Fruit fly (Drosophila melanogaster) whole organism, embryonic: ENCODE results near the gene CG6788.

Source experiments
- Awh ChIP-seq: fragments of 200-800 bp; sonication (Bioruptor generic); IDR thresholded peaks from 2 replicates; pipeline ENCODE4, ENCODE4 v1.3.6; 2022; ENCODE audit warnings: missing biosample characterization, missing genetic modification characterization
- CG10274 ChIP-seq: fragments of 200-800 bp; sonication (Bioruptor generic); optimal IDR thresholded peaks from 3 replicates; lab custom pipeline; 2017; ENCODE audit warnings: missing biosample characterization, mild to moderate bottlenecking, missing genetic modification characterization
- CG10431 ChIP-seq: fragments of 200-800 bp; sonication (Bioruptor generic); optimal IDR thresholded peaks from 3 replicates; lab custom pipeline; 2018; ENCODE audit warnings: missing biosample characterization, mild to moderate bottlenecking, missing genetic modification characterization
- CG12391 ChIP-seq: fragments of 200-800 bp; sonication (Bioruptor generic); optimal IDR thresholded peaks from 3 replicates; lab custom pipeline; 2018; ENCODE audit warnings: missing biosample characterization, mild to moderate bottlenecking, missing genetic modification characterization, moderate library complexity
- CG14965 ChIP-seq: fragments of 200-800 bp; sonication (Bioruptor generic); optimal IDR thresholded peaks from 2 replicates; lab custom pipeline; 2016; ENCODE audit warnings: missing biosample characterization, missing genetic modification characterization, borderline replicate concordance
- CG15073 ChIP-seq: fragments of 200-800 bp; sonication (Bioruptor generic); optimal IDR thresholded peaks from 2 replicates; lab custom pipeline; 2016; ENCODE audit warnings: missing biosample characterization, missing genetic modification characterization
- CG31224 ChIP-seq: fragments of 200-800 bp; sonication (Bioruptor generic); IDR thresholded peaks from 2 replicates; pipeline ENCODE4 v1.3.6; 2022; ENCODE audit warnings: missing biosample characterization, missing genetic modification characterization
- CG31388 ChIP-seq: fragments of 200-800 bp; sonication (Bioruptor generic); optimal IDR thresholded peaks from 2 replicates; lab custom pipeline; 2016; ENCODE audit warnings: missing biosample characterization, missing genetic modification characterization
- CG31441 ChIP-seq: fragments of 200-800 bp; sonication (Bioruptor generic); IDR thresholded peaks from 2 replicates; pipeline ENCODE4 v1.3.6; 2022; ENCODE audit warnings: missing biosample characterization, missing genetic modification characterization
- CG3163 ChIP-seq: fragments of 200-800 bp; sonication (Bioruptor generic); optimal IDR thresholded peaks from 3 replicates; lab custom pipeline; 2016; ENCODE audit warnings: missing biosample characterization, missing genetic modification characterization
- CG4730 ChIP-seq: fragments of 200-800 bp; sonication (Bioruptor generic); IDR thresholded peaks from 2 replicates; pipeline ENCODE4 v1.3.6; 2022; ENCODE audit warnings: missing biosample characterization, missing genetic modification characterization
- CG8765 ChIP-seq: fragments of 200-800 bp; sonication (Bioruptor generic); IDR thresholded peaks from 2 replicates; pipeline ENCODE4 v1.3.6; 2022; ENCODE audit warnings: missing biosample characterization, missing genetic modification characterization
- CG8944 ChIP-seq: fragments of 200-800 bp; sonication (Bioruptor generic); optimal IDR thresholded peaks from 3 replicates; lab custom pipeline; 2016; ENCODE audit warnings: missing biosample characterization, missing genetic modification characterization
- CkIIα-i1 ChIP-seq: fragments of 200-800 bp; sonication (Bioruptor generic); IDR thresholded peaks from 2 replicates; pipeline ENCODE4 v1.3.6; 2022; ENCODE audit warnings: missing biosample characterization, missing genetic modification characterization
- Dfd ChIP-seq, 2 experiments: fragments of >200 bp; optimal IDR thresholded peaks; 2 replicates each; lab custom pipeline; 2017; ENCODE audit warnings: missing biosample characterization in 2 of 2, missing genetic modification characterization in 2 of 2
- Doc2 ChIP-seq: fragments of 200-800 bp; sonication (Bioruptor generic); IDR thresholded peaks from 2 replicates; pipeline ENCODE4 v1.3.6; 2022; ENCODE audit warnings: missing biosample characterization, missing genetic modification characterization
- Dp ChIP-seq: fragments of 200-800 bp; sonication (Bioruptor generic); optimal IDR thresholded peaks from 2 replicates; lab custom pipeline; 2018; ENCODE audit warnings: missing biosample characterization, mild to moderate bottlenecking, missing genetic modification characterization, moderate library complexity
- GATAe ChIP-seq: fragments of 200-800 bp; sonication (Bioruptor generic); conservative IDR thresholded peaks from 2 replicates; pipeline ENCODE4 v1.3.6; 2022; ENCODE audit warnings: missing biosample characterization, missing genetic modification characterization
- HHEX ChIP-seq: fragments of 200-800 bp; sonication (Bioruptor generic); optimal IDR thresholded peaks from 3 replicates; lab custom pipeline; 2017; ENCODE audit warnings: missing biosample characterization, mild to moderate bottlenecking, missing genetic modification characterization, missing genetic modification reagents
- HLH4C ChIP-seq: fragments of 200-800 bp; sonication (Bioruptor generic); IDR thresholded peaks from 3 replicates; pipeline ENCODE4 v1.3.6; 2022; ENCODE audit warnings: missing biosample characterization, missing genetic modification characterization; ENCODE audit not compliant: partially characterized antibody
- HLHmδ ChIP-seq: fragments of 200-800 bp; sonication (Bioruptor generic); optimal IDR thresholded peaks from 2 replicates; lab custom pipeline; 2018; ENCODE audit warnings: missing biosample characterization, mild to moderate bottlenecking, missing genetic modification characterization, moderate library complexity
- HmgD ChIP-seq: fragments of 200-800 bp; sonication (Bioruptor generic); optimal IDR thresholded peaks from 3 replicates; lab custom pipeline; 2016; ENCODE audit warnings: missing biosample characterization, missing genetic modification characterization
- Hr51 ChIP-seq, 2 experiments: fragments of 200-800 bp; sonication (Bioruptor generic); optimal IDR thresholded peaks; 2 replicates in 1 of 2; 3 replicates in 1 of 2; lab custom pipeline; 2016 to 2018; ENCODE audit warnings: missing biosample characterization in 2 of 2, missing genetic modification characterization in 2 of 2, mild to moderate bottlenecking in 1 of 2, moderate library complexity in 1 of 2
- Lim3 ChIP-seq: fragments of 200-800 bp; sonication (Bioruptor generic); IDR thresholded peaks from 2 replicates; pipeline ENCODE4 v1.3.6; 2022; ENCODE audit warnings: missing biosample characterization, missing genetic modification characterization
- Neu2 ChIP-seq: fragments of 200-800 bp; sonication (Bioruptor generic); optimal IDR thresholded peaks from 3 replicates; lab custom pipeline; 2016; ENCODE audit warnings: missing biosample characterization, missing genetic modification characterization, borderline replicate concordance
- NfI ChIP-seq: fragments of 200-800 bp; sonication (Bioruptor generic); optimal IDR thresholded peaks from 3 replicates; lab custom pipeline; 2018; ENCODE audit warnings: missing biosample characterization, mild to moderate bottlenecking, missing genetic modification characterization, moderate library complexity
- Oli ChIP-seq: fragments of 200-800 bp; sonication (Bioruptor generic); optimal IDR thresholded peaks from 2 replicates; lab custom pipeline; 2018; ENCODE audit warnings: missing biosample characterization, mild to moderate bottlenecking, missing genetic modification characterization, moderate library complexity
- TFAM ChIP-seq: fragments of 200-800 bp; sonication (Bioruptor generic); optimal IDR thresholded peaks from 2 replicates; lab custom pipeline; 2017; ENCODE audit warnings: missing biosample characterization, missing genetic modification characterization, inconsistent platforms
- Usf ChIP-seq: fragments of 200-800 bp; sonication (Bioruptor generic); optimal IDR thresholded peaks from 2 replicates; lab custom pipeline; 2017; ENCODE audit warnings: missing genotype, missing biosample characterization, missing genetic modification characterization
- abd-A ChIP-seq: fragments of 200-800 bp; sonication (Bioruptor generic); optimal IDR thresholded peaks from 3 replicates; lab custom pipeline; 2019; ENCODE audit warnings: missing biosample characterization, mild to moderate bottlenecking, missing genetic modification characterization, moderate library complexity
- aop ChIP-seq: fragments of 200-800 bp; sonication (Bioruptor generic); IDR thresholded peaks from 2 replicates; pipeline ENCODE4 v1.3.6; 2022; ENCODE audit warnings: missing biosample characterization, missing genetic modification characterization
- ap ChIP-seq: fragments of 200-800 bp; sonication (Bioruptor generic); IDR thresholded peaks from 2 replicates; pipeline ENCODE4 v1.3.6; 2022; ENCODE audit warnings: missing biosample characterization, missing genetic modification characterization
- ara ChIP-seq: fragments of 200-800 bp; sonication (Bioruptor generic); IDR thresholded peaks from 2 replicates; pipeline ENCODE4 v1.3.6; 2022; ENCODE audit warnings: missing biosample characterization, missing genetic modification characterization
- bigmax ChIP-seq: fragments of 200-800 bp; sonication (Bioruptor generic); optimal IDR thresholded peaks from 2 replicates; lab custom pipeline; 2018; ENCODE audit warnings: missing biosample characterization, mild to moderate bottlenecking, missing genetic modification characterization
- bowl ChIP-seq: fragments of 200-800 bp; sonication (Bioruptor generic); IDR thresholded peaks from 2 replicates; pipeline ENCODE4 v1.3.6; 2022; ENCODE audit warnings: missing biosample characterization, missing genetic modification characterization
- cato ChIP-seq: fragments of 200-800 bp; sonication (Bioruptor generic); optimal IDR thresholded peaks from 2 replicates; lab custom pipeline; 2016; ENCODE audit warnings: missing biosample characterization, missing genetic modification characterization, borderline replicate concordance
- dan ChIP-seq: fragments of 200-800 bp; sonication (Bioruptor generic); IDR thresholded peaks from 2 replicates; pipeline ENCODE4 v1.3.6; 2022; ENCODE audit warnings: missing biosample characterization, missing genetic modification characterization
- disco-r ChIP-seq: fragments of 200-800 bp; sonication (Bioruptor generic); optimal IDR thresholded peaks from 2 replicates; lab custom pipeline; 2016; ENCODE audit warnings: missing biosample characterization, missing genetic modification characterization
- gcm ChIP-seq: fragments of 200-800 bp; sonication (Bioruptor generic); optimal IDR thresholded peaks from 2 replicates; lab custom pipeline; 2019; ENCODE audit warnings: missing biosample characterization, mild to moderate bottlenecking, missing genetic modification characterization, moderate library complexity
- kah ChIP-seq: fragments of 200-800 bp; sonication (Bioruptor generic); optimal IDR thresholded peaks from 2 replicates; lab custom pipeline; 2018; ENCODE audit warnings: missing biosample characterization, mild to moderate bottlenecking, missing genetic modification characterization
- lmd ChIP-seq: fragments of 200-800 bp; sonication (Bioruptor generic); IDR thresholded peaks from 2 replicates; pipeline ENCODE4 v1.3.6; 2022; ENCODE audit warnings: missing biosample characterization, missing genetic modification characterization
- maf-S ChIP-seq: fragments of 200-800 bp; sonication (Bioruptor generic); optimal IDR thresholded peaks from 2 replicates; lab custom pipeline; 2016; ENCODE audit warnings: missing biosample characterization, missing genetic modification characterization
- mam ChIP-seq: fragments of 200-800 bp; sonication (Bioruptor generic); optimal IDR thresholded peaks from 3 replicates; lab custom pipeline; 2016; ENCODE audit warnings: missing biosample characterization, missing genetic modification characterization
- nmo ChIP-seq: fragments of 200-800 bp; sonication (Bioruptor generic); optimal IDR thresholded peaks from 2 replicates; lab custom pipeline; 2018; ENCODE audit warnings: missing biosample characterization, mild to moderate bottlenecking, missing genetic modification characterization, moderate library complexity
- peb ChIP-seq: fragments of 200-800 bp; sonication (Bioruptor generic); IDR thresholded peaks from 2 replicates; pipeline ENCODE4 v1.3.6; 2022; ENCODE audit warnings: missing biosample characterization, missing genetic modification characterization
- run ChIP-seq: fragments of 200-800 bp; sonication (Bioruptor generic); optimal IDR thresholded peaks from 3 replicates; lab custom pipeline; 2018; ENCODE audit warnings: missing biosample characterization, mild to moderate bottlenecking, missing genetic modification characterization
- tll ChIP-seq, 2 experiments: fragments of 200-800 bp in 1 of 2; fragments of >200 bp in 1 of 2; sonication (Bioruptor generic) in 1 of 2; optimal IDR thresholded peaks; 2 replicates each; lab custom pipeline; 2017 to 2019; ENCODE audit warnings: missing biosample characterization in 2 of 2, missing genetic modification characterization in 2 of 2, mild to moderate bottlenecking in 1 of 2, moderate library complexity in 1 of 2
- vfl ChIP-seq: fragments of 200-800 bp; sonication (Bioruptor generic); optimal IDR thresholded peaks from 2 replicates; lab custom pipeline; 2016; ENCODE audit warnings: missing biosample characterization, missing genetic modification characterization
- wek ChIP-seq: fragments of 200-800 bp; sonication (Bioruptor generic); optimal IDR thresholded peaks from 3 replicates; lab custom pipeline; 2018; ENCODE audit warnings: missing biosample characterization, mild to moderate bottlenecking, missing genetic modification characterization, moderate library complexity

CG6788 gene

dm6 chrX:17880269-17880889 is 7.6 kb upstream of the CG6788 start (continued):
- peak; percentile 72 for TF ChIP-seq CG3163 (GFP tag; lab: Kevin White, UChicago)
- no peak for TF ChIP-seq tll (GFP tag; optimal IDR thresholded peaks at IDR 0.05; lab: Kevin White, UChicago)
- TF ChIP-seq NfI (GFP tag; lab: Kevin White, UChicago), result peak; percentile 97
- peak; percentile 87 for TF ChIP-seq Lim3 (GFP tag; lab: Robert Waterston, UW)
- peak; percentile 11 for TF ChIP-seq HLHmδ (GFP tag; lab: Kevin White, UChicago)
- TF ChIP-seq abd-A (tag; lab: Kevin White, UChicago), result peak; percentile 99
- TF ChIP-seq CG8944 (GFP tag; lab: Kevin White, UChicago), result peak; percentile 95
- TF ChIP-seq Awh (GFP tag; lab: Robert Waterston, UW), result peak; percentile 92
- TF ChIP-seq Doc2 (GFP tag; lab: Robert Waterston, UW), result peak; percentile 70; the same call in 1 of the 2 replicates
- TF ChIP-seq CG14965 (GFP tag; lab: Kevin White, UChicago), result peak; percentile 50
- TF ChIP-seq disco-r (GFP tag; lab: Kevin White, UChicago), result peak; percentile 93
- TF ChIP-seq CG12391, result peak; percentile 94
- peak; percentile 92 for TF ChIP-seq maf-S (GFP tag; lab: Kevin White, UChicago)
- peak; percentile 46; the same call in 1 of the 2 replicates for TF ChIP-seq CkIIα-i1 (GFP tag; lab: Robert Waterston, UW)
- TF ChIP-seq aop (GFP tag; lab: Robert Waterston, UW), result peak; percentile 84
- TF ChIP-seq gcm (GFP tag; lab: Kevin White, UChicago), result peak; percentile 90
- no peak for TF ChIP-seq Dfd (GFP tag; optimal IDR thresholded peaks at IDR 0.05; lab: Kevin White, UChicago)
- peak; percentile 91 for TF ChIP-seq Usf (GFP tag; lab: Kevin White, UChicago)
- peak; percentile 93 for TF ChIP-seq peb (GFP tag; lab: Robert Waterston, UW)
- no peak for TF ChIP-seq Neu2
- TF ChIP-seq bigmax (GFP tag; lab: Kevin White, UChicago), result peak; percentile 37
- peak; percentile 87 for TF ChIP-seq CG31224
- peak; percentile 14 for TF ChIP-seq Dp (GFP tag; lab: Kevin White, UChicago)
- peak; percentile 89 for TF ChIP-seq run (tag; lab: Kevin White, UChicago)
- TF ChIP-seq bowl (GFP tag; lab: Robert Waterston, UW), result peak; percentile 86
- TF ChIP-seq Hr51 (GFP tag; optimal IDR thresholded peaks at IDR 0.05; lab: Kevin White, UChicago), result peak; percentile 94 to 95
- peak; percentile 57 for TF ChIP-seq HmgD
- TF ChIP-seq CG31388, result peak; percentile 70
- no peak for TF ChIP-seq TFAM (GFP tag; lab: Kevin White, UChicago)
- peak; percentile 90 for TF ChIP-seq wek (GFP tag; lab: Kevin White, UChicago)
- TF ChIP-seq kah (GFP tag; lab: Kevin White, UChicago), result peak; percentile 78
- TF ChIP-seq CG4730, result peak; percentile 94
- TF ChIP-seq HHEX (GFP tag; lab: Kevin White, UChicago), result peak; percentile 91
- peak; percentile 83 for TF ChIP-seq CG8765 (GFP tag; lab: Robert Waterston, UW)
- TF ChIP-seq mam (GFP tag; lab: Kevin White, UChicago), result peak; percentile 98
- peak; percentile 90 for TF ChIP-seq ap (GFP tag; lab: Robert Waterston, UW)
- TF ChIP-seq nmo (GFP tag; lab: Kevin White, UChicago), result peak; percentile 96
- TF ChIP-seq CG31441, result peak; percentile 97
- TF ChIP-seq ara (GFP tag; lab: Robert Waterston, UW), result peak; percentile 94
- peak; percentile 96 for TF ChIP-seq lmd (GFP tag; lab: Robert Waterston, UW)
- TF ChIP-seq CG10274 (GFP tag; lab: Kevin White, UChicago), result peak; percentile 77
- peak; percentile 87 for TF ChIP-seq CG10431 (GFP tag; lab: Kevin White, UChicago)
- peak; percentile 69 for TF ChIP-seq CG15073 (GFP tag; lab: Kevin White, UChicago)
- TF ChIP-seq GATAe (GFP tag; lab: Robert Waterston, UW), result peak; percentile 84
- TF ChIP-seq HLH4C (GFP tag; lab: Robert Waterston, UW), result no peak
- TF ChIP-seq Oli (tag; lab: Kevin White, UChicago), result peak; percentile 96
- TF ChIP-seq cato (GFP tag; lab: Kevin White, UChicago), result peak; percentile 51
- peak; percentile 45; the same call in 1 of the 2 replicates for TF ChIP-seq dan (GFP tag; lab: Robert Waterston, UW)
- peak; percentile 93 for TF ChIP-seq vfl (GFP tag; lab: Kevin White, UChicago)
